Fruit fly (Drosophila melanogaster) whole organism, embryonic: ENCODE measurements around the gene Eato.

ENCODE experiments used
- Awh ChIP-seq: fragments of 200-800 bp; sonication (Bioruptor generic); IDR thresholded peaks from 2 replicates; pipeline ENCODE4, ENCODE4 v1.3.6; 2022; ENCODE audit warnings: missing biosample characterization, missing genetic modification characterization
- BtbVII ChIP-seq: fragments of 200-800 bp; sonication (Bioruptor generic); optimal IDR thresholded peaks from 3 replicates; lab custom pipeline; 2017; ENCODE audit warnings: missing biosample characterization, mild to moderate bottlenecking, missing genetic modification characterization
- C15 ChIP-seq: fragments of 200-800 bp; sonication (Bioruptor generic); IDR thresholded peaks from 3 replicates; pipeline ENCODE4 v1.3.6; 2022; ENCODE audit warnings: missing biosample characterization, missing genetic modification characterization
- CG11085 ChIP-seq: fragments of 200-800 bp; sonication (Bioruptor generic); IDR thresholded peaks from 2 replicates; pipeline ENCODE4 v1.3.6; 2022; ENCODE audit warnings: missing biosample characterization, missing genetic modification characterization
- CG11456 ChIP-seq: fragments of 200-800 bp; sonication (Bioruptor generic); IDR thresholded peaks from 3 replicates; pipeline ENCODE4 v1.3.6; 2022; ENCODE audit warnings: missing biosample characterization, missing genetic modification characterization
- CG11696 ChIP-seq: fragments of 200-800 bp; sonication (Bioruptor generic); IDR thresholded peaks from 2 replicates; pipeline ENCODE4 v1.3.6; 2022; ENCODE audit warnings: missing biosample characterization, missing genetic modification characterization
- CG13424 ChIP-seq: fragments of 200-800 bp; sonication (Bioruptor generic); optimal IDR thresholded peaks from 2 replicates; lab custom pipeline; 2019; ENCODE audit warnings: missing biosample characterization, mild to moderate bottlenecking, missing genetic modification characterization, moderate library complexity
- CG14860 ChIP-seq: fragments of 200-800 bp; sonication (Bioruptor generic); IDR thresholded peaks from 3 replicates; pipeline ENCODE4 v1.3.6; 2022; ENCODE audit warnings: missing biosample characterization, missing genetic modification characterization; ENCODE audit not compliant: partially characterized antibody
- CG15601 ChIP-seq: fragments of 200-800 bp; sonication (Bioruptor generic); optimal IDR thresholded peaks from 3 replicates; lab custom pipeline; 2019; ENCODE audit warnings: missing biosample characterization, mild to moderate bottlenecking, missing genetic modification characterization, moderate library complexity
- CG1647 ChIP-seq: fragments of 200-800 bp; sonication (Bioruptor generic); optimal IDR thresholded peaks from 3 replicates; lab custom pipeline; 2016; ENCODE audit warnings: missing biosample characterization, missing genetic modification characterization
- CG17328 ChIP-seq: fragments of 200-800 bp; sonication (Bioruptor generic); IDR thresholded peaks from 2 replicates; pipeline ENCODE4 v1.3.6; 2022; ENCODE audit warnings: missing biosample characterization, missing genetic modification characterization
- CG18619 ChIP-seq: fragments of 200-800 bp; sonication (Bioruptor generic); optimal IDR thresholded peaks from 3 replicates; lab custom pipeline; 2017; ENCODE audit warnings: missing biosample characterization, mild to moderate bottlenecking, missing genetic modification characterization
- CG18764 ChIP-seq: fragments of 200-800 bp; sonication (Bioruptor generic); optimal IDR thresholded peaks from 3 replicates; lab custom pipeline; 2016; ENCODE audit warnings: missing biosample characterization, missing genetic modification characterization
- CG2678 ChIP-seq: fragments of 200-800 bp; sonication (Bioruptor generic); optimal IDR thresholded peaks from 3 replicates; lab custom pipeline; 2019; ENCODE audit warnings: missing biosample characterization, mild to moderate bottlenecking, missing genetic modification characterization, moderate library complexity
- CG2889 ChIP-seq: fragments of 200-800 bp; sonication (Bioruptor generic); IDR thresholded peaks from 3 replicates; pipeline ENCODE4 v1.3.6; 2022; ENCODE audit warnings: missing biosample characterization, missing genetic modification characterization
- CG3407 ChIP-seq: fragments of 200-800 bp; sonication (Bioruptor generic); optimal IDR thresholded peaks from 2 replicates; lab custom pipeline; 2018; ENCODE audit warnings: missing biosample characterization, mild to moderate bottlenecking, missing genetic modification characterization
- CG42726 ChIP-seq: fragments of 200-800 bp; sonication (Bioruptor generic); IDR thresholded peaks from 2 replicates; pipeline ENCODE4 v1.3.6; 2022; ENCODE audit warnings: missing biosample characterization, missing genetic modification characterization; ENCODE audit not compliant: partially characterized antibody
- CG5180 ChIP-seq: fragments of 200-800 bp; sonication (Bioruptor generic); optimal IDR thresholded peaks from 3 replicates; lab custom pipeline; 2017; ENCODE audit warnings: missing biosample characterization, missing genetic modification characterization, mild to moderate bottlenecking, moderate library complexity, missing genetic modification reagents
- CG8290 ChIP-seq, 3 experiments: fragments of 200-800 bp; sonication (Bioruptor generic); optimal IDR thresholded peaks; 2 replicates each; lab custom pipeline; 2016 to 2019; ENCODE audit warnings: missing biosample characterization in 3 of 3, missing genetic modification characterization in 3 of 3, mild to moderate bottlenecking in 2 of 3, moderate library complexity in 1 of 3
- CG9797 ChIP-seq: fragments of 200-800 bp; sonication (Bioruptor generic); optimal IDR thresholded peaks from 3 replicates; lab custom pipeline; 2018; ENCODE audit warnings: missing biosample characterization, mild to moderate bottlenecking, missing genetic modification characterization
- Dfd ChIP-seq, 2 experiments: fragments of >200 bp; optimal IDR thresholded peaks; 2 replicates each; lab custom pipeline; 2017; ENCODE audit warnings: missing biosample characterization in 2 of 2, missing genetic modification characterization in 2 of 2
- Dip2 ChIP-seq: fragments of 200-800 bp; sonication (Bioruptor generic); IDR thresholded peaks from 2 replicates; pipeline ENCODE4 v1.3.6; 2022; ENCODE audit warnings: missing biosample characterization, missing genetic modification characterization
- Gug ChIP-seq: fragments of 200-800 bp; sonication (Bioruptor generic); IDR thresholded peaks from 4 replicates; pipeline ENCODE4 v1.3.6; 2022; ENCODE audit warnings: missing biosample characterization, missing genetic modification characterization
- Hr39 ChIP-seq: fragments of >200 bp; optimal IDR thresholded peaks from 2 replicates; lab custom pipeline; 2017
- MESR4 ChIP-seq: fragments of 200-800 bp; sonication (Bioruptor generic); optimal IDR thresholded peaks from 2 replicates; lab custom pipeline; 2018; ENCODE audit warnings: missing biosample characterization, mild to moderate bottlenecking, missing genetic modification characterization, moderate library complexity
- Meics ChIP-seq: fragments of 200-800 bp; sonication (Bioruptor generic); optimal IDR thresholded peaks from 2 replicates; lab custom pipeline; 2017; ENCODE audit warnings: missing biosample characterization, mild to moderate bottlenecking, missing genetic modification characterization
- Nf-YC ChIP-seq: fragments of 200-800 bp; optimal IDR thresholded peaks from 3 replicates; lab custom pipeline; 2019; ENCODE audit warnings: missing biosample characterization, mild to moderate bottlenecking, missing genetic modification characterization, moderate library complexity
- Oaz ChIP-seq: fragments of 200-800 bp; sonication (Bioruptor generic); IDR thresholded peaks from 2 replicates; pipeline ENCODE4 v1.3.6; 2022; ENCODE audit warnings: missing biosample characterization, missing genetic modification characterization
- Sry-δ ChIP-seq: fragments of 200-800 bp; sonication (Bioruptor generic); optimal IDR thresholded peaks from 2 replicates; lab custom pipeline; 2016; ENCODE audit warnings: missing biosample characterization, missing genetic modification characterization
- ab ChIP-seq: fragments of 200-800 bp; sonication (Bioruptor generic); optimal IDR thresholded peaks from 2 replicates; lab custom pipeline; 2016; ENCODE audit warnings: missing biosample characterization, missing genetic modification characterization
- chinmo ChIP-seq: fragments of 200-800 bp; sonication (Bioruptor generic); IDR thresholded peaks from 4 replicates; pipeline ENCODE4 v1.3.6; 2022; ENCODE audit warnings: missing biosample characterization, missing genetic modification characterization; ENCODE audit not compliant: partially characterized antibody
- ci ChIP-seq: fragments of 200-800 bp; sonication (Bioruptor generic); IDR thresholded peaks from 3 replicates; pipeline ENCODE4 v1.3.6; 2022; ENCODE audit warnings: missing biosample characterization, missing genetic modification characterization
- dimm ChIP-seq: fragments of 200-800 bp; sonication (Bioruptor generic); IDR thresholded peaks from 2 replicates; pipeline ENCODE4 v1.3.6; 2022; ENCODE audit warnings: missing biosample characterization, missing genetic modification characterization
- exex ChIP-seq: fragments of 200-800 bp; sonication (Bioruptor generic); optimal IDR thresholded peaks from 4 replicates; lab custom pipeline; 2018; ENCODE audit warnings: missing biosample characterization, mild to moderate bottlenecking, missing genetic modification characterization, moderate library complexity
- h ChIP-seq: fragments of >200 bp; optimal IDR thresholded peaks from 2 replicates; lab custom pipeline; 2017
- ham ChIP-seq: fragments of 200-800 bp; sonication (Bioruptor generic); IDR thresholded peaks from 2 replicates; pipeline ENCODE4 v1.3.6; 2022; ENCODE audit warnings: missing biosample characterization, missing genetic modification characterization
- inv ChIP-seq: fragments of 200-800 bp; sonication (Bioruptor generic); IDR thresholded peaks from 2 replicates; pipeline ENCODE4 v1.3.6; 2022; ENCODE audit warnings: missing biosample characterization, missing genetic modification characterization; ENCODE audit not compliant: partially characterized antibody
- jing ChIP-seq: fragments of 200-800 bp; sonication (Bioruptor generic); optimal IDR thresholded peaks from 2 replicates; lab custom pipeline; 2018; ENCODE audit warnings: missing biosample characterization, mild to moderate bottlenecking, missing genetic modification characterization
- jumu ChIP-seq: fragments of 200-800 bp; sonication (Bioruptor generic); optimal IDR thresholded peaks from 3 replicates; lab custom pipeline; 2016; ENCODE audit warnings: missing biosample characterization, missing genetic modification characterization
- lov ChIP-seq, 2 experiments: fragments of 200-800 bp in 1 of 2; fragments of >200 bp in 1 of 2; sonication (Bioruptor generic) in 1 of 2; IDR thresholded peaks in 1 of 2; optimal IDR thresholded peaks in 1 of 2; 2 replicates in 1 of 2; 3 replicates in 1 of 2; pipeline versions ENCODE4 v1.3.6 to Lab custom; 2017 to 2022; ENCODE audit warnings: missing biosample characterization in 1 of 2, missing genetic modification characterization in 1 of 2
- luna ChIP-seq: fragments of 200-800 bp; sonication (Bioruptor generic); optimal IDR thresholded peaks from 2 replicates; lab custom pipeline; 2016; ENCODE audit warnings: missing biosample characterization, missing genetic modification characterization
- mirr ChIP-seq: fragments of 200-800 bp; sonication (Bioruptor generic); optimal IDR thresholded peaks from 3 replicates; lab custom pipeline; 2018; ENCODE audit warnings: missing biosample characterization, mild to moderate bottlenecking, missing genetic modification characterization
- nau ChIP-seq: fragments of 200-800 bp; sonication (Bioruptor generic); optimal IDR thresholded peaks from 3 replicates; lab custom pipeline; 2017; ENCODE audit warnings: missing biosample characterization, mild to moderate bottlenecking, missing genetic modification characterization, missing genetic modification reagents
- nerfin-1 ChIP-seq: fragments of 200-800 bp; sonication (Bioruptor generic); optimal IDR thresholded peaks from 3 replicates; lab custom pipeline; 2019; ENCODE audit warnings: missing biosample characterization, mild to moderate bottlenecking, missing genetic modification characterization, moderate library complexity
- pan ChIP-seq, 4 experiments: fragments of >200 bp in 3 of 4; fragments of 200-800 bp in 1 of 4; sonication (Bioruptor generic) in 1 of 4; optimal IDR thresholded peaks in 3 of 4; IDR thresholded peaks in 1 of 4; 2 replicates each; pipeline versions ENCODE4 v1.3.6 to Lab custom; 2017 to 2022; ENCODE audit warnings: missing biosample characterization in 2 of 4, missing genetic modification characterization in 2 of 4, mixed read lengths in 1 of 4
- ro ChIP-seq: fragments of 200-800 bp; sonication (Bioruptor generic); IDR thresholded peaks from 2 replicates; pipeline ENCODE4 v1.3.6; 2022; ENCODE audit warnings: missing biosample characterization, missing genetic modification characterization
- sim ChIP-seq: fragments of 200-800 bp; sonication (Bioruptor generic); IDR thresholded peaks from 2 replicates; pipeline ENCODE4 v1.3.6; 2022; ENCODE audit warnings: missing biosample characterization, missing genetic modification characterization
- vfl ChIP-seq: fragments of 200-800 bp; sonication (Bioruptor generic); optimal IDR thresholded peaks from 2 replicates; lab custom pipeline; 2016; ENCODE audit warnings: missing biosample characterization, missing genetic modification characterization
- vnd ChIP-seq: fragments of 200-800 bp; sonication (Bioruptor generic); IDR thresholded peaks from 3 replicates; pipeline ENCODE4 v1.3.6; 2022; ENCODE audit warnings: missing biosample characterization, missing genetic modification characterization; ENCODE audit not compliant: partially characterized antibody
- vvl ChIP-seq: fragments of 200-800 bp; sonication (Bioruptor generic); IDR thresholded peaks from 2 replicates; pipeline ENCODE4 v1.3.6; 2022; ENCODE audit warnings: missing biosample characterization, missing genetic modification characterization
- zfh2 ChIP-seq: fragments of 200-800 bp; sonication (Bioruptor generic); optimal IDR thresholded peaks from 2 replicates; lab custom pipeline; 2016; ENCODE audit warnings: missing biosample characterization, missing genetic modification characterization

The Eato gene

dm6 chr2L:13770884-13771283 lies 13.0 kb upstream of the Eato start (continued):
- peak; percentile 70 for TF ChIP-seq CG9797 (GFP tag; lab: Kevin White, UChicago)
- TF ChIP-seq ab (GFP tag; lab: Kevin White, UChicago) = no peak
- no peak for TF ChIP-seq h
- no peak for TF ChIP-seq CG17328 (GFP tag; lab: Robert Waterston, UW)
- no peak for TF ChIP-seq CG2889
- TF ChIP-seq luna (GFP tag; lab: Kevin White, UChicago) = no peak
- TF ChIP-seq CG13424 = no peak
- no peak for TF ChIP-seq CG11085
- TF ChIP-seq C15 (GFP tag; lab: Robert Waterston, UW) = no peak
- no peak for TF ChIP-seq exex
- TF ChIP-seq Gug (GFP tag; lab: Robert Waterston, UW) = no peak
- TF ChIP-seq Oaz = no peak
- no peak for TF ChIP-seq nerfin-1 (tag; lab: Kevin White, UChicago)
- TF ChIP-seq pan (optimal IDR thresholded peaks at IDR 0.05; lab: Kevin White, UChicago) = no peak
- TF ChIP-seq pan (GFP tag; optimal IDR thresholded peaks at IDR 0.05 in 1 of 2, IDR thresholded peaks at IDR 0.05 in 1 of 2) = no peak
- TF ChIP-seq vfl = no peak
- no peak for TF ChIP-seq CG1647 (GFP tag; lab: Kevin White, UChicago)
- TF ChIP-seq sim (GFP tag; lab: Robert Waterston, UW) = no peak
- TF ChIP-seq CG5180 = no peak
- peak; percentile 44; the same call in 1 of the 2 replicates for TF ChIP-seq CG42726 (GFP tag; lab: Robert Waterston, UW)
- no peak for TF ChIP-seq CG18619 (GFP tag; lab: Kevin White, UChicago)
- TF ChIP-seq CG11456 (GFP tag; lab: Robert Waterston, UW) = no peak
- no peak for TF ChIP-seq mirr
- peak; percentile 63 for TF ChIP-seq Sry-δ (GFP tag; lab: Kevin White, UChicago)
- no peak for TF ChIP-seq CG3407 (GFP tag; lab: Kevin White, UChicago)
- peak; percentile 50 for TF ChIP-seq inv
- no peak for TF ChIP-seq zfh2
- no peak for TF ChIP-seq ro (GFP tag; lab: Robert Waterston, UW)
- TF ChIP-seq chinmo (GFP tag; lab: Robert Waterston, UW) = no peak
- TF ChIP-seq jing (GFP tag; lab: Kevin White, UChicago) = no peak
- no peak for TF ChIP-seq Dfd (GFP tag; optimal IDR thresholded peaks at IDR 0.05; lab: Kevin White, UChicago)
- no peak for TF ChIP-seq ham (GFP tag; lab: Robert Waterston, UW)
- no peak for TF ChIP-seq Hr39
- no peak for TF ChIP-seq nau (GFP tag; lab: Kevin White, UChicago)
- no peak for TF ChIP-seq BtbVII
- peak; percentile 1 for TF ChIP-seq CG15601 (tag; lab: Kevin White, UChicago)
- TF ChIP-seq vvl = no peak
- peak; percentile 80 for TF ChIP-seq MESR4 (GFP tag; lab: Kevin White, UChicago)
- no peak for TF ChIP-seq Meics
- TF ChIP-seq jumu (GFP tag; lab: Kevin White, UChicago) = no peak
- TF ChIP-seq CG14860 = peak; percentile 51; the same call in 2 of the 3 replicates
- no peak for TF ChIP-seq CG8290 (GFP tag; optimal IDR thresholded peaks at IDR 0.05; lab: Kevin White, UChicago)
- no peak for TF ChIP-seq CG8290 (tag; optimal IDR thresholded peaks at IDR 0.05; lab: Kevin White, UChicago)
- no peak for TF ChIP-seq ci (GFP tag; lab: Robert Waterston, UW)
- no peak for TF ChIP-seq Nf-YC (tag; lab: Kevin White, UChicago)
- TF ChIP-seq dimm (GFP tag; lab: Robert Waterston, UW) = no peak
- TF ChIP-seq Awh = no peak
- no peak for TF ChIP-seq Dip2 (GFP tag; lab: Robert Waterston, UW)
- TF ChIP-seq vnd (GFP tag; lab: Robert Waterston, UW) = peak; percentile 40; the same call in 2 of the 3 replicates
- no peak for TF ChIP-seq lov (optimal IDR thresholded peaks at IDR 0.05; lab: Kevin White, UChicago)
- no peak for TF ChIP-seq lov (GFP tag; IDR thresholded peaks at IDR 0.05; lab: Robert Waterston, UW)
- TF ChIP-seq CG18764 (GFP tag; lab: Kevin White, UChicago) = no peak
- TF ChIP-seq CG2678 (tag; lab: Kevin White, UChicago) = no peak
- TF ChIP-seq CG11696 (GFP tag; lab: Robert Waterston, UW) = no peak
